Fruit fly (Drosophila melanogaster) whole organism, prepupa: ENCODE measurements around the gene Dhc62B.
A peak's percentile ranks its signal among the peaks of the same experiment; 100 is the strongest.

Experiments used
- Blimp-1 ChIP-seq: fragments of 200-800 bp; sonication (Bioruptor generic); optimal IDR thresholded peaks from 3 replicates; lab custom pipeline; 2017; ENCODE audit warnings: missing biosample characterization, missing genetic modification characterization, mild to moderate bottlenecking, moderate library complexity, missing genetic modification reagents
- CG10631 ChIP-seq: fragments of 200-800 bp; sonication (Bioruptor generic); optimal IDR thresholded peaks from 2 replicates; lab custom pipeline; 2016; ENCODE audit warnings: missing biosample characterization, missing genetic modification characterization
- CG10669 ChIP-seq: fragments of 200-800 bp; sonication (Bioruptor generic); optimal IDR thresholded peaks from 3 replicates; lab custom pipeline; 2018; ENCODE audit warnings: missing biosample characterization, mild to moderate bottlenecking, missing genetic modification characterization, moderate library complexity
- CG11294 ChIP-seq: fragments of 200-800 bp; sonication (Bioruptor generic); IDR thresholded peaks from 2 replicates; pipeline ENCODE4 v1.3.6; 2022; ENCODE audit warnings: missing biosample characterization, missing genetic modification characterization
- CG11762 ChIP-seq: fragments of 200-800 bp; sonication (Bioruptor generic); optimal IDR thresholded peaks from 3 replicates; lab custom pipeline; 2016; ENCODE audit warnings: missing biosample characterization, missing genetic modification characterization; ENCODE audit not compliant: insufficient read depth
- CG1621 ChIP-seq: fragments of 200-800 bp; sonication (Bioruptor generic); optimal IDR thresholded peaks from 3 replicates; lab custom pipeline; 2018; ENCODE audit warnings: missing biosample characterization, mild to moderate bottlenecking, missing genetic modification characterization
- CG16779 ChIP-seq: fragments of 200-800 bp; sonication (Bioruptor generic); optimal IDR thresholded peaks from 3 replicates; lab custom pipeline; 2017; ENCODE audit warnings: missing biosample characterization, mild to moderate bottlenecking, missing genetic modification characterization
- CG3032 ChIP-seq: fragments of 200-800 bp; optimal IDR thresholded peaks from 2 replicates; lab custom pipeline; 2019; ENCODE audit warnings: missing biosample characterization, mild to moderate bottlenecking, missing genetic modification characterization, moderate library complexity
- CG31627 ChIP-seq: fragments of 200-800 bp; sonication (Bioruptor generic); optimal IDR thresholded peaks from 3 replicates; lab custom pipeline; 2016; ENCODE audit warnings: missing biosample characterization, missing genetic modification characterization
- CG32006 ChIP-seq: fragments of 200-800 bp; sonication (Bioruptor generic); optimal IDR thresholded peaks from 3 replicates; lab custom pipeline; 2017; ENCODE audit warnings: missing biosample characterization, mild to moderate bottlenecking, missing genetic modification characterization
- CG4318 ChIP-seq: fragments of 200-800 bp; sonication (Bioruptor generic); optimal IDR thresholded peaks from 3 replicates; lab custom pipeline; 2017; ENCODE audit warnings: missing biosample characterization, mild to moderate bottlenecking, missing genetic modification characterization
- CG6276 ChIP-seq: fragments of 200-800 bp; sonication (Bioruptor generic); optimal IDR thresholded peaks from 2 replicates; lab custom pipeline; 2017; ENCODE audit warnings: missing biosample characterization, mild to moderate bottlenecking, missing genetic modification characterization
- CG6792 ChIP-seq: fragments of 200-800 bp; sonication (Bioruptor generic); optimal IDR thresholded peaks from 3 replicates; lab custom pipeline; 2016; ENCODE audit warnings: missing biosample characterization, missing genetic modification characterization
- CG7368 ChIP-seq: fragments of 200-800 bp; sonication (Bioruptor generic); optimal IDR thresholded peaks from 3 replicates; lab custom pipeline; 2016; ENCODE audit warnings: missing biosample characterization, missing genetic modification characterization
- CG8119 ChIP-seq: fragments of 200-800 bp; sonication (Bioruptor generic); IDR thresholded peaks from 3 replicates; pipeline ENCODE4 v1.3.6; 2022; ENCODE audit warnings: missing biosample characterization, missing genetic modification characterization
- CG8319 ChIP-seq: fragments of 200-800 bp; sonication (Bioruptor generic); optimal IDR thresholded peaks from 3 replicates; lab custom pipeline; 2016; ENCODE audit warnings: missing biosample characterization, missing genetic modification characterization
- CG9139 ChIP-seq: fragments of 200-800 bp; sonication (Bioruptor generic); optimal IDR thresholded peaks from 3 replicates; lab custom pipeline; 2017; ENCODE audit warnings: missing biosample characterization, mild to moderate bottlenecking, missing genetic modification characterization
- Eip93F ChIP-seq: fragments of 200-800 bp; sonication (Bioruptor generic); optimal IDR thresholded peaks from 2 replicates; lab custom pipeline; 2016; ENCODE audit warnings: missing biosample characterization, mild to moderate bottlenecking, missing genetic modification characterization
- Ets96B ChIP-seq: fragments of 200-800 bp; optimal IDR thresholded peaks from 2 replicates; lab custom pipeline; 2019; ENCODE audit warnings: missing biosample characterization, mild to moderate bottlenecking, missing genetic modification characterization, moderate library complexity
- Gug ChIP-seq: fragments of 200-800 bp; sonication (Bioruptor generic); IDR thresholded peaks from 2 replicates; pipeline ENCODE4 v1.3.6; 2022; ENCODE audit warnings: missing biosample characterization, missing genetic modification characterization
- Hr38 ChIP-seq: sonication (Bioruptor generic); optimal IDR thresholded peaks from 2 replicates; lab custom pipeline; 2016; ENCODE audit warnings: missing biosample characterization, missing genetic modification characterization
- Hr39 ChIP-seq: fragments of 200-800 bp; sonication (Bioruptor generic); optimal IDR thresholded peaks from 2 replicates; lab custom pipeline; 2016; ENCODE audit warnings: missing biosample characterization, missing genetic modification characterization
- Hr4 ChIP-seq: fragments of 200-800 bp; sonication (Bioruptor generic); optimal IDR thresholded peaks from 3 replicates; lab custom pipeline; 2016; ENCODE audit warnings: missing biosample characterization, missing genetic modification characterization
- Smox ChIP-seq: fragments of 200-800 bp; sonication (Bioruptor generic); optimal IDR thresholded peaks from 3 replicates; lab custom pipeline; 2016; ENCODE audit warnings: missing biosample characterization, missing genetic modification characterization
- Sox14 ChIP-seq: fragments of 200-800 bp; sonication (Bioruptor generic); optimal IDR thresholded peaks from 3 replicates; lab custom pipeline; 2016; ENCODE audit warnings: missing biosample characterization, missing genetic modification characterization
- cyc ChIP-seq: fragments of 200-800 bp; sonication (Bioruptor generic); optimal IDR thresholded peaks from 3 replicates; lab custom pipeline; 2016; ENCODE audit warnings: missing biosample characterization, missing genetic modification characterization
- dsx ChIP-seq: fragments of 200-800 bp; optimal IDR thresholded peaks from 3 replicates; lab custom pipeline; 2019; ENCODE audit warnings: missing biosample characterization, mild to moderate bottlenecking, missing genetic modification characterization, moderate library complexity; ENCODE audit not compliant: poor library complexity, severe bottlenecking
- eg ChIP-seq: fragments of 200-800 bp; sonication (Bioruptor generic); IDR thresholded peaks from 3 replicates; pipeline ENCODE4 v1.3.6; 2022; ENCODE audit warnings: missing biosample characterization, missing genetic modification characterization
- esn ChIP-seq: fragments of 200-800 bp; sonication (Bioruptor generic); optimal IDR thresholded peaks from 2 replicates; lab custom pipeline; 2016; ENCODE audit warnings: missing biosample characterization, mild to moderate bottlenecking, missing genetic modification characterization, moderate library complexity
- fd59A ChIP-seq: fragments of 200-800 bp; sonication (Bioruptor generic); optimal IDR thresholded peaks from 2 replicates; lab custom pipeline; 2017; ENCODE audit warnings: missing biosample characterization, mild to moderate bottlenecking, missing genetic modification characterization, missing genetic modification reagents
- lz ChIP-seq: fragments of 200-800 bp; sonication (Bioruptor generic); optimal IDR thresholded peaks from 3 replicates; lab custom pipeline; 2016; ENCODE audit warnings: missing biosample characterization, missing genetic modification characterization
- pdm3 ChIP-seq: fragments of 200-800 bp; sonication (Bioruptor generic); optimal IDR thresholded peaks from 3 replicates; lab custom pipeline; 2016; ENCODE audit warnings: missing biosample characterization, missing genetic modification characterization
- salr ChIP-seq, 2 experiments: fragments of 200-800 bp; sonication (Bioruptor generic); optimal IDR thresholded peaks; 3 replicates each; lab custom pipeline; 2016 to 2018; ENCODE audit warnings: missing biosample characterization in 2 of 2, missing genetic modification characterization in 2 of 2, mild to moderate bottlenecking in 1 of 2
- topi ChIP-seq: fragments of 200-800 bp; sonication (Bioruptor generic); optimal IDR thresholded peaks from 3 replicates; lab custom pipeline; 2016; ENCODE audit warnings: missing biosample characterization, missing genetic modification characterization
- vri ChIP-seq: fragments of 200-800 bp; sonication (Bioruptor generic); optimal IDR thresholded peaks from 3 replicates; lab custom pipeline; 2016; ENCODE audit warnings: missing biosample characterization, mild to moderate bottlenecking, missing genetic modification characterization

Dhc62B gene

dm6 chr3L:1808631-1809030 is 37.1 kb upstream of the Dhc62B start (continued):
- TF ChIP-seq CG16779 (tag; lab: Kevin White, UChicago): no peak
- peak; percentile 87 for TF ChIP-seq pdm3 (GFP tag; lab: Kevin White, UChicago)
- TF ChIP-seq lz: peak; percentile 62
- TF ChIP-seq CG11762: peak; percentile 80
- TF ChIP-seq Hr39 (GFP tag; lab: Kevin White, UChicago): peak; percentile 78
- peak; percentile 95 for TF ChIP-seq eg (GFP tag; lab: Robert Waterston, UW)
- peak; percentile 86 for TF ChIP-seq CG8119 (GFP tag; lab: Robert Waterston, UW)
- peak; percentile 84 for TF ChIP-seq fd59A
- TF ChIP-seq CG11294 (GFP tag; lab: Robert Waterston, UW): peak; percentile 83
- peak in 1 of 2 experiments; percentile 73 for TF ChIP-seq salr (GFP tag; optimal IDR thresholded peaks at IDR 0.05; lab: Kevin White, UChicago)
- no peak for TF ChIP-seq CG7368 (GFP tag; lab: Kevin White, UChicago)
- TF ChIP-seq Ets96B (tag; lab: Kevin White, UChicago): peak; percentile 86
- TF ChIP-seq CG9139 (GFP tag; lab: Kevin White, UChicago): no peak
- no peak for TF ChIP-seq Hr38
- TF ChIP-seq, all 60 proteins: peak for 38

- TF ChIP-seq CG8319 (GFP tag; lab: Kevin White, UChicago): no peak
- peak; percentile 66 for TF ChIP-seq CG1621
- TF ChIP-seq esn (GFP tag; lab: Kevin White, UChicago): peak; percentile 32
These were observed 31.2 kb upstream of the Dhc62B start, which contains the start of the genes JTBR and CG42676 for dm6 chr3L:1802802-1803201. TSS of gene JTBR (minus strand) at chr3L:1802856. TSS of gene CG42676 (plus strand) at chr3L:1803107.

- TF ChIP-seq CG32006 (GFP tag; lab: Kevin White, UChicago): no peak
- TF ChIP-seq topi: no peak
- no peak for TF ChIP-seq Ets96B (tag; lab: Kevin White, UChicago)
- no peak for TF ChIP-seq Gug
- no peak for TF ChIP-seq CG11294 (GFP tag; lab: Robert Waterston, UW)
- no peak for TF ChIP-seq CG6276 (GFP tag; lab: Kevin White, UChicago)
- no peak for TF ChIP-seq CG6792
- TF ChIP-seq Eip93F: no peak
These were observed 27.1 kb upstream of the Dhc62B start, which contains the start of gene Patj for dm6 chr3L:1798649-1799048. TSS of gene Patj (plus strand) at chr3L:1798803.

dm6 chr3L:1797005-1797404 is 25.4 kb upstream of the Dhc62B start, which contains the start of gene CG12020:
TSS of gene CG12020 (plus strand) at chr3L:1797305.
- TF ChIP-seq CG10669 (GFP tag; lab: Kevin White, UChicago) (no peak), Hr4 (GFP tag; lab: Kevin White, UChicago) (no peak), Smox (GFP tag; lab: Kevin White, UChicago) (no peak), CG4318 (GFP tag; lab: Kevin White, UChicago) (no peak), CG7368 (GFP tag; lab: Kevin White, UChicago) (no peak)

dm6 chr3L:1794943-1795696 is 23.6 kb upstream of the Dhc62B start, which contains the start of the genes alpha-Spec, dlt and Cdc37:
TSS of gene alpha-Spec (minus strand) at chr3L:1795328.
TSS of gene dlt (minus strand) at chr3L:1795328.
TSS of gene Cdc37 (plus strand) at chr3L:1795392.
- TF ChIP-seq Sox14 (GFP tag; lab: Kevin White, UChicago): peak; percentile 70
- TF ChIP-seq CG1621: peak; percentile 42
- peak; percentile 61 for TF ChIP-seq Ets96B (tag; lab: Kevin White, UChicago)
- TF ChIP-seq salr (GFP tag; optimal IDR thresholded peaks at IDR 0.05; lab: Kevin White, UChicago): peak in 1 of 2 experiments; percentile 3
- no peak for TF ChIP-seq CG10631 (GFP tag; lab: Kevin White, UChicago)
- 0 out of 3 replicates have a peak, but pooled peaks have one; percentile 29 for TF ChIP-seq eg (GFP tag; lab: Robert Waterston, UW)
- TF ChIP-seq lz: peak; percentile 35
- peak; percentile 21 for TF ChIP-seq CG3032 (tag; lab: Kevin White, UChicago)
- peak; percentile 27 for TF ChIP-seq CG31627
- no peak for TF ChIP-seq CG9139 (GFP tag; lab: Kevin White, UChicago)
- TF ChIP-seq vri (GFP tag; lab: Kevin White, UChicago): no peak
- TF ChIP-seq CG8119 (GFP tag; lab: Robert Waterston, UW): 0 out of 3 replicates have a peak, but pooled peaks have one; percentile 27
- TF ChIP-seq dsx: peak; percentile 49
- TF ChIP-seq esn (GFP tag; lab: Kevin White, UChicago): peak; percentile 39
- peak; percentile 33 for TF ChIP-seq cyc (GFP tag; lab: Kevin White, UChicago)
- no peak for TF ChIP-seq Blimp-1 (GFP tag; lab: Kevin White, UChicago)
